Worm (Caenorhabditis elegans): ENCODE measurements around the gene str-14.

Gene str-14

ce11 chrV:16455065-16455464 is at the start of gene str-14:
Gene str-14, minus strand, starts transcription at chrV:16455165.
- no peak for TF ChIP-seq mec-3 (tag; optimal IDR thresholded peaks at IDR 0.05; ENCODE audit: borderline replicate concordance)
- no peak for TF ChIP-seq sox-2 (GFP tag; IDR thresholded peaks at IDR 0.05)
- no peak for TF ChIP-seq pha-4 (tag; optimal IDR thresholded peaks at IDR 0.05)
- no peak for TF ChIP-seq ceh-24 (tag; optimal IDR thresholded peaks at IDR 0.05)
- no peak for TF ChIP-seq fax-1 (tag; optimal IDR thresholded peaks at IDR 0.05)

DNA sequence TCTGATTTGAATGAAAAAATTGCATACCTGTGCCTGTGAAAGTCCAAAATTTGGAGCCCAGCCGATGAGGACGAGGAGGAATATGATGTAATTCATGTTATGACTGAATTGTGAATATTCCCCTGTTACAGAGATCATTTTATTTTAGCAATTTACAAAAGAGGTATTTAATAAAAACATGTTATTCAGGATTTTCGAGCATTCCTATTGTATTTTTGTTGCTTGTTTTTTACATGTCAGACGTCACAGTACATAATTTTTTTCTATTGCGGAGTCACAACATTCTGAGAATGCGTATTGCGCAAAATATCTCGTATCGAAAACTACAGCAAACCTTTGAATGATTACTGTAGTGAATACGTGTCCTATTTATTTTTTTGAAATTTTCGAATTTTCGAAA is 48.2 kb upstream of the str-14 start, which contains the start of gene F36D3.14:
Gene F36D3.14, minus strand, starts transcription at position 101 of the 400 bp plus-strand sequence.
- TF ChIP-seq ceh-6 (GFP tag; optimal IDR thresholded peaks at IDR 0.05) (no peak), F13H6.1 (tag; optimal IDR thresholded peaks at IDR 0.05) (no peak), fax-1 (tag; optimal IDR thresholded peaks at IDR 0.05) (no peak), C08G9.2 (tag; optimal IDR thresholded peaks at IDR 0.05) (no peak), ceh-24 (tag; optimal IDR thresholded peaks at IDR 0.05) (no peak), T23F11.4 (GFP tag; optimal IDR thresholded peaks at IDR 0.05) (no peak), pqm-1 (tag; optimal IDR thresholded peaks at IDR 0.05) (no peak), Y22D7AL.16 (tag; optimal IDR thresholded peaks at IDR 0.05) (no peak), ceh-31 (tag; optimal IDR thresholded peaks at IDR 0.05) (no peak), madf-2 (tag; optimal IDR thresholded peaks at IDR 0.05) (no peak), ama-1 (optimal IDR thresholded peaks at IDR 0.05) (no peak), ahr-1 (tag; optimal IDR thresholded peaks at IDR 0.05) (no peak), lim-6 (tag; optimal IDR thresholded peaks at IDR 0.05) (no peak), sox-2 (GFP tag; IDR thresholded peaks at IDR 0.05) (no peak), K09A11.1 (tag; optimal IDR thresholded peaks at IDR 0.05; ENCODE audit: insufficient read depth) (no peak), zip-5 (tag; optimal IDR thresholded peaks at IDR 0.05) (no peak), ref-2 (tag; optimal IDR thresholded peaks at IDR 0.05) (no peak)

ce11 chrV:16499006-16499405 is 44.0 kb upstream of the str-14 start, which contains the start of gene F36D3.1:
Gene F36D3.1, plus strand, starts transcription at chrV:16499352.
- no peak for TF ChIP-seq fkh-10 (GFP tag; optimal IDR thresholded peaks at IDR 0.05)
- TF ChIP-seq F13H6.1 (tag; optimal IDR thresholded peaks at IDR 0.05), result no peak
- TF ChIP-seq sox-4 (tag; optimal IDR thresholded peaks at IDR 0.05), result no peak
- TF ChIP-seq pat-9 (tag; optimal IDR thresholded peaks at IDR 0.05), result no peak
- TF ChIP-seq ceh-2 (tag; optimal IDR thresholded peaks at IDR 0.05), result no peak
- peak; percentile 37 for TF ChIP-seq nfya-1 (tag; optimal IDR thresholded peaks at IDR 0.05)

DNA sequence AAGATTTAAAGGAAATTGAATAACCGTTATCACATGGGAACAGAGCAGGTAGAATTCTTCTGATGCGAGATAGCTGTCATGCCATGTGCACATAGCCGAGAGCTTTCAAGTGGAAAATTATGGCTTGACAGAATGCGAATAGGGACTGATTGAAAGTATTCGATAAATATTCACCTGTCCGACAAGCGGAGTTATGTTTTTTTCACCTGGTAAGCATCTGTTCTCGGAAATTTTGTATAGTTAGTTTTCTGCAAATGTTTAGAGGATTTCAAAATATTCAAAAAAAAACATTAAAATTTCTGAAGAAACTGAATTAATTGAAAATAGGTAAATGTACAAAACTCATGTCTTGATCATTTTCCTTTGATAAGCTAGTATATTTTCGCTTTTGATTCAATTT is 42.5 kb upstream of the str-14 start, which contains the start of gene srh-136:
Gene srh-136, minus strand, starts transcription at position 93 of the 400 bp plus-strand sequence.
- TF ChIP-seq sdc-2 (tag; optimal IDR thresholded peaks at IDR 0.05), result no peak
- no peak for TF ChIP-seq tbx-7 (tag; optimal IDR thresholded peaks at IDR 0.05)
- TF ChIP-seq rnt-1 (tag; optimal IDR thresholded peaks at IDR 0.05), result no peak
- TF ChIP-seq npax-4 (tag; optimal IDR thresholded peaks at IDR 0.05), result no peak
- no peak for TF ChIP-seq ceh-9 (tag; optimal IDR thresholded peaks at IDR 0.05)
- no peak for TF ChIP-seq ama-1 (optimal IDR thresholded peaks at IDR 0.05)
- no peak for TF ChIP-seq madf-2 (tag; optimal IDR thresholded peaks at IDR 0.05)

DNA sequence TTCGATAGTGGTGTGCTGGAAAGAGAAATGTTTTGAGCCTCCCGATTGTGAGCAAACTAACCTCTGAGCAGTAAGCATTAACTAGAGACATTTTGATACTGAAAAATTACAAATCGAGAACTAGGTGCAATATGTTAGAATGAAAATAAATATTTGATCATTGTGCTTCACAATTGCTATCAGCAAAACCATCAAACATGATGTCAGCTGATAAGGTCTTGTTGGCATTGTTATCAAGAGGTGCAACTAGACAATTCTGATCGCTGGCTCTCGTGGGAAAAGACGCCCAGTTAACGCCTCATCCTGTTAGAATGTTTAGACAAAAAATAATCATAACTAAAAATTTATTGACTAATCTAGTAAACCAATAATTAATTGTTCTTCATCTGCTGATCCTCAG is 39.4 kb upstream of the str-14 start, which contains the start of gene comt-2:
Gene comt-2, minus strand, starts transcription at position 131 of the 400 bp plus-strand sequence.
- TF ChIP-seq elt-2 (tag; optimal IDR thresholded peaks at IDR 0.05), result peak; percentile 88
- no peak for TF ChIP-seq ceh-30 (tag; optimal IDR thresholded peaks at IDR 0.05)

DNA sequence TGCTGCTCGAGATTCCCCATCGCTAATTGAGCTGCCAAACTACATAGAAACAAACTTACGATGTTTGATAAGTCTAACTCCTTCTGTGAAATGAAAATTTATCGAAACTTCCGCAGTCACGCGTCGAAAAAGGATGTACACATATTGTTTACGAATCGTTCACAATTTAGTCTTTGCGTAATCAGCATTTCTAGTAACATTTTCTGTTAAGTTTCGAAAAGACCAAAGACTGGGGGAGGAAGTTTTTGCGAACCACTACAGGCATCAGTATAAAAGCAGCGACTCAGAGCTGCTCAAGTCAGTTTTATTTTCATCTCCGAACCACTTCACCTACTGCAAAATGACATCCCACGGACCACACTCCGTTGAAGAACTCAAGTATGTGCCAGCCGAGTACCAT is 33.2 kb upstream of the str-14 start, which contains the start of gene sqst-4:
Gene sqst-4, plus strand, starts transcription at position 301 of the 400 bp plus-strand sequence.
- TF ChIP-seq pag-3 (tag; optimal IDR thresholded peaks at IDR 0.05; ENCODE audit: borderline replicate concordance) (no peak), K02D7.2 (tag; optimal IDR thresholded peaks at IDR 0.05) (no peak), pax-1 (tag; optimal IDR thresholded peaks at IDR 0.05) (no peak), dve-1 (tag; optimal IDR thresholded peaks at IDR 0.05) (no peak), pha-4 (tag; optimal IDR thresholded peaks at IDR 0.05) (no peak)
